Fruit fly (Drosophila melanogaster) whole organism, prepupa: ENCODE results near the gene AANATL7.

Experiments
- Blimp-1 ChIP-seq: fragments of 200-800 bp; sonication (Bioruptor generic); optimal IDR thresholded peaks from 3 replicates; lab custom pipeline; 2017; ENCODE audit warnings: missing biosample characterization, missing genetic modification characterization, mild to moderate bottlenecking, moderate library complexity, missing genetic modification reagents
- CG10631 ChIP-seq: fragments of 200-800 bp; sonication (Bioruptor generic); optimal IDR thresholded peaks from 2 replicates; lab custom pipeline; 2016; ENCODE audit warnings: missing biosample characterization, missing genetic modification characterization
- CG10669 ChIP-seq: fragments of 200-800 bp; sonication (Bioruptor generic); optimal IDR thresholded peaks from 3 replicates; lab custom pipeline; 2018; ENCODE audit warnings: missing biosample characterization, mild to moderate bottlenecking, missing genetic modification characterization, moderate library complexity
- CG11294 ChIP-seq: fragments of 200-800 bp; sonication (Bioruptor generic); IDR thresholded peaks from 2 replicates; pipeline ENCODE4 v1.3.6; 2022; ENCODE audit warnings: missing biosample characterization, missing genetic modification characterization
- CG11762 ChIP-seq: fragments of 200-800 bp; sonication (Bioruptor generic); optimal IDR thresholded peaks from 3 replicates; lab custom pipeline; 2016; ENCODE audit warnings: missing biosample characterization, missing genetic modification characterization; ENCODE audit not compliant: insufficient read depth
- CG11902 ChIP-seq: fragments of 200-800 bp; sonication (Bioruptor generic); optimal IDR thresholded peaks from 3 replicates; lab custom pipeline; 2016; ENCODE audit warnings: missing biosample characterization, missing genetic modification characterization
- CG15336 ChIP-seq: fragments of 200-800 bp; sonication (Bioruptor generic); IDR thresholded peaks from 2 replicates; pipeline ENCODE4 v1.3.6; 2022; ENCODE audit warnings: missing biosample characterization, missing genetic modification characterization
- CG1621 ChIP-seq: fragments of 200-800 bp; sonication (Bioruptor generic); optimal IDR thresholded peaks from 3 replicates; lab custom pipeline; 2018; ENCODE audit warnings: missing biosample characterization, mild to moderate bottlenecking, missing genetic modification characterization
- CG3032 ChIP-seq: fragments of 200-800 bp; optimal IDR thresholded peaks from 2 replicates; lab custom pipeline; 2019; ENCODE audit warnings: missing biosample characterization, mild to moderate bottlenecking, missing genetic modification characterization, moderate library complexity
- CG31627 ChIP-seq: fragments of 200-800 bp; sonication (Bioruptor generic); optimal IDR thresholded peaks from 3 replicates; lab custom pipeline; 2016; ENCODE audit warnings: missing biosample characterization, missing genetic modification characterization
- CG32006 ChIP-seq: fragments of 200-800 bp; sonication (Bioruptor generic); optimal IDR thresholded peaks from 3 replicates; lab custom pipeline; 2017; ENCODE audit warnings: missing biosample characterization, mild to moderate bottlenecking, missing genetic modification characterization
- CG34406 ChIP-seq: fragments of 200-800 bp; sonication (Bioruptor generic); optimal IDR thresholded peaks from 3 replicates; lab custom pipeline; 2016; ENCODE audit warnings: missing biosample characterization, missing genetic modification characterization
- CG3919 ChIP-seq: fragments of 200-800 bp; sonication (Bioruptor generic); optimal IDR thresholded peaks from 3 replicates; lab custom pipeline; 2016; ENCODE audit warnings: missing biosample characterization, missing genetic modification characterization
- CG4318 ChIP-seq: fragments of 200-800 bp; sonication (Bioruptor generic); optimal IDR thresholded peaks from 3 replicates; lab custom pipeline; 2017; ENCODE audit warnings: missing biosample characterization, mild to moderate bottlenecking, missing genetic modification characterization
- CG6163 ChIP-seq: fragments of 200-800 bp; sonication (Bioruptor generic); IDR thresholded peaks from 3 replicates; pipeline ENCODE4 v1.3.6; 2022; ENCODE audit warnings: missing biosample characterization, missing genetic modification characterization
- CG6276 ChIP-seq: fragments of 200-800 bp; sonication (Bioruptor generic); optimal IDR thresholded peaks from 2 replicates; lab custom pipeline; 2017; ENCODE audit warnings: missing biosample characterization, mild to moderate bottlenecking, missing genetic modification characterization
- CG6792 ChIP-seq: fragments of 200-800 bp; sonication (Bioruptor generic); optimal IDR thresholded peaks from 3 replicates; lab custom pipeline; 2016; ENCODE audit warnings: missing biosample characterization, missing genetic modification characterization
- CG6854 ChIP-seq: fragments of 200-800 bp; sonication (Bioruptor generic); optimal IDR thresholded peaks from 2 replicates; lab custom pipeline; 2017; ENCODE audit warnings: missing biosample characterization, mild to moderate bottlenecking, missing genetic modification characterization
- CG7368 ChIP-seq: fragments of 200-800 bp; sonication (Bioruptor generic); optimal IDR thresholded peaks from 3 replicates; lab custom pipeline; 2016; ENCODE audit warnings: missing biosample characterization, missing genetic modification characterization
- CG8119 ChIP-seq: fragments of 200-800 bp; sonication (Bioruptor generic); IDR thresholded peaks from 3 replicates; pipeline ENCODE4 v1.3.6; 2022; ENCODE audit warnings: missing biosample characterization, missing genetic modification characterization
- Eip75B ChIP-seq: fragments of 200-800 bp; sonication (Bioruptor generic); optimal IDR thresholded peaks from 3 replicates; lab custom pipeline; 2016; ENCODE audit warnings: missing biosample characterization, missing genetic modification characterization
- Eip78C ChIP-seq: fragments of 200-800 bp; sonication (Bioruptor generic); peaks from one replicate; lab custom pipeline; 2016; ENCODE audit warnings: missing biosample characterization, missing genetic modification characterization
- Eip93F ChIP-seq: fragments of 200-800 bp; sonication (Bioruptor generic); optimal IDR thresholded peaks from 2 replicates; lab custom pipeline; 2016; ENCODE audit warnings: missing biosample characterization, mild to moderate bottlenecking, missing genetic modification characterization
- Ets21C ChIP-seq: fragments of 200-800 bp; sonication (Bioruptor generic); optimal IDR thresholded peaks from 3 replicates; lab custom pipeline; 2016; ENCODE audit warnings: missing biosample characterization, missing genetic modification characterization
- Ets96B ChIP-seq: fragments of 200-800 bp; optimal IDR thresholded peaks from 2 replicates; lab custom pipeline; 2019; ENCODE audit warnings: missing biosample characterization, mild to moderate bottlenecking, missing genetic modification characterization, moderate library complexity
- Gug ChIP-seq: fragments of 200-800 bp; sonication (Bioruptor generic); IDR thresholded peaks from 2 replicates; pipeline ENCODE4 v1.3.6; 2022; ENCODE audit warnings: missing biosample characterization, missing genetic modification characterization
- Hr38 ChIP-seq: sonication (Bioruptor generic); optimal IDR thresholded peaks from 2 replicates; lab custom pipeline; 2016; ENCODE audit warnings: missing biosample characterization, missing genetic modification characterization
- Hr39 ChIP-seq: fragments of 200-800 bp; sonication (Bioruptor generic); optimal IDR thresholded peaks from 2 replicates; lab custom pipeline; 2016; ENCODE audit warnings: missing biosample characterization, missing genetic modification characterization
- Hr4 ChIP-seq: fragments of 200-800 bp; sonication (Bioruptor generic); optimal IDR thresholded peaks from 3 replicates; lab custom pipeline; 2016; ENCODE audit warnings: missing biosample characterization, missing genetic modification characterization
- Lpt ChIP-seq: fragments of 200-800 bp; sonication (Bioruptor generic); optimal IDR thresholded peaks from 3 replicates; lab custom pipeline; 2016; ENCODE audit warnings: missing biosample characterization, missing genetic modification characterization
- Met ChIP-seq: fragments of 200-800 bp; sonication (Bioruptor generic); optimal IDR thresholded peaks from 3 replicates; lab custom pipeline; 2016; ENCODE audit warnings: missing biosample characterization, missing genetic modification characterization
- OdsH ChIP-seq: fragments of 200-800 bp; sonication (Bioruptor generic); optimal IDR thresholded peaks from 3 replicates; lab custom pipeline; 2016; ENCODE audit warnings: missing biosample characterization, missing genetic modification characterization
- Smox ChIP-seq: fragments of 200-800 bp; sonication (Bioruptor generic); optimal IDR thresholded peaks from 3 replicates; lab custom pipeline; 2016; ENCODE audit warnings: missing biosample characterization, missing genetic modification characterization
- Sox102F ChIP-seq: fragments of 200-800 bp; sonication (Bioruptor generic); optimal IDR thresholded peaks from 2 replicates; lab custom pipeline; 2016; ENCODE audit warnings: missing biosample characterization, mild to moderate bottlenecking, missing genetic modification characterization
- Sox14 ChIP-seq: fragments of 200-800 bp; sonication (Bioruptor generic); optimal IDR thresholded peaks from 3 replicates; lab custom pipeline; 2016; ENCODE audit warnings: missing biosample characterization, missing genetic modification characterization
- Sox15 ChIP-seq: fragments of 200-800 bp; sonication (Bioruptor generic); optimal IDR thresholded peaks from 3 replicates; lab custom pipeline; 2016; ENCODE audit warnings: missing biosample characterization, missing genetic modification characterization
- achi ChIP-seq: fragments of 200-800 bp; sonication (Bioruptor generic); optimal IDR thresholded peaks from 3 replicates; lab custom pipeline; 2016; ENCODE audit warnings: missing biosample characterization, missing genetic modification characterization
- acj6 ChIP-seq: fragments of 200-800 bp; sonication (Bioruptor generic); optimal IDR thresholded peaks from 3 replicates; lab custom pipeline; 2016; ENCODE audit warnings: missing biosample characterization, missing genetic modification characterization
- cyc ChIP-seq: fragments of 200-800 bp; sonication (Bioruptor generic); optimal IDR thresholded peaks from 3 replicates; lab custom pipeline; 2016; ENCODE audit warnings: missing biosample characterization, missing genetic modification characterization
- dsx ChIP-seq: fragments of 200-800 bp; optimal IDR thresholded peaks from 3 replicates; lab custom pipeline; 2019; ENCODE audit warnings: missing biosample characterization, mild to moderate bottlenecking, missing genetic modification characterization, moderate library complexity; ENCODE audit not compliant: poor library complexity, severe bottlenecking
- eg ChIP-seq: fragments of 200-800 bp; sonication (Bioruptor generic); IDR thresholded peaks from 3 replicates; pipeline ENCODE4 v1.3.6; 2022; ENCODE audit warnings: missing biosample characterization, missing genetic modification characterization
- esn ChIP-seq: fragments of 200-800 bp; sonication (Bioruptor generic); optimal IDR thresholded peaks from 2 replicates; lab custom pipeline; 2016; ENCODE audit warnings: missing biosample characterization, mild to moderate bottlenecking, missing genetic modification characterization, moderate library complexity
- fd59A ChIP-seq: fragments of 200-800 bp; sonication (Bioruptor generic); optimal IDR thresholded peaks from 2 replicates; lab custom pipeline; 2017; ENCODE audit warnings: missing biosample characterization, mild to moderate bottlenecking, missing genetic modification characterization, missing genetic modification reagents
- fd85E ChIP-seq: fragments of 200-800 bp; sonication (Bioruptor generic); optimal IDR thresholded peaks from 3 replicates; lab custom pipeline; 2016; ENCODE audit warnings: missing biosample characterization, missing genetic modification characterization
- fkh ChIP-seq: fragments of 200-800 bp; sonication (Bioruptor generic); optimal IDR thresholded peaks from 3 replicates; lab custom pipeline; 2017; ENCODE audit warnings: missing biosample characterization, mild to moderate bottlenecking, missing genetic modification characterization, moderate library complexity
- lz ChIP-seq: fragments of 200-800 bp; sonication (Bioruptor generic); optimal IDR thresholded peaks from 3 replicates; lab custom pipeline; 2016; ENCODE audit warnings: missing biosample characterization, missing genetic modification characterization
- net ChIP-seq: fragments of 200-800 bp; sonication (Bioruptor generic); optimal IDR thresholded peaks from 3 replicates; lab custom pipeline; 2016; ENCODE audit warnings: missing biosample characterization, missing genetic modification characterization
- pdm3 ChIP-seq: fragments of 200-800 bp; sonication (Bioruptor generic); optimal IDR thresholded peaks from 3 replicates; lab custom pipeline; 2016; ENCODE audit warnings: missing biosample characterization, missing genetic modification characterization
- salr ChIP-seq, 2 experiments: fragments of 200-800 bp; sonication (Bioruptor generic); optimal IDR thresholded peaks; 3 replicates each; lab custom pipeline; 2016 to 2018; ENCODE audit warnings: missing biosample characterization in 2 of 2, missing genetic modification characterization in 2 of 2, mild to moderate bottlenecking in 1 of 2
- spab ChIP-seq: fragments of 200-800 bp; sonication (Bioruptor generic); optimal IDR thresholded peaks from 2 replicates; lab custom pipeline; 2017; ENCODE audit warnings: missing biosample characterization, mild to moderate bottlenecking, missing genetic modification characterization, missing genetic modification reagents
- ss ChIP-seq, 2 experiments: fragments of 200-800 bp; sonication (Bioruptor generic); optimal IDR thresholded peaks; 2 replicates in 1 of 2; 3 replicates in 1 of 2; lab custom pipeline; 2017 to 2018; ENCODE audit warnings: mild to moderate bottlenecking in 2 of 2, missing biosample characterization in 2 of 2, missing genetic modification characterization in 2 of 2, moderate library complexity in 1 of 2
- svp ChIP-seq: fragments of 200-800 bp; sonication (Bioruptor generic); peaks from one replicate; lab custom pipeline; 2016; ENCODE audit warnings: missing biosample characterization, missing genetic modification characterization
- topi ChIP-seq: fragments of 200-800 bp; sonication (Bioruptor generic); optimal IDR thresholded peaks from 3 replicates; lab custom pipeline; 2016; ENCODE audit warnings: missing biosample characterization, missing genetic modification characterization

AANATL7 gene

dm6 chrX:2619651-2620050 lies 38.9 kb downstream of the AANATL7 start, which contains the start of the genes Tsp3A and Seipin:
TSS of gene Tsp3A (minus strand) at chrX:2619738.
TSS of gene Seipin (plus strand) at chrX:2619799.
- TF ChIP-seq pdm3 (GFP tag; lab: Kevin White, UChicago) (no peak), Blimp-1 (GFP tag; lab: Kevin White, UChicago) (no peak), CG10669 (GFP tag; lab: Kevin White, UChicago) (peak; percentile 80), CG7368 (GFP tag; lab: Kevin White, UChicago) (no peak), OdsH (peak; percentile 75), CG6854 (peak; percentile 85), CG15336 (GFP tag; lab: Robert Waterston, UW) (peak; percentile 83), fd59A (GFP tag; lab: Kevin White, UChicago) (peak; percentile 45), salr (GFP tag; optimal IDR thresholded peaks at IDR 0.05; lab: Kevin White, UChicago) (peak in 1 of 2 experiments; percentile 70), eg (GFP tag; lab: Robert Waterston, UW) (peak; percentile 95), Hr39 (GFP tag; lab: Kevin White, UChicago) (peak; percentile 81), achi (GFP tag; lab: Kevin White, UChicago) (peak; percentile 74), Gug (GFP tag; lab: Robert Waterston, UW) (peak; percentile 74), ss (GFP tag; optimal IDR thresholded peaks at IDR 0.05; lab: Kevin White, UChicago) (peak; percentile 85 to 88), svp (GFP tag; lab: Kevin White, UChicago) (peak; percentile 98), CG1621 (tag; lab: Kevin White, UChicago) (peak; percentile 82), Sox15 (GFP tag; lab: Kevin White, UChicago) (peak; percentile 60), Met (GFP tag; lab: Kevin White, UChicago) (no peak), Hr4 (GFP tag; lab: Kevin White, UChicago) (no peak), Hr38 (GFP tag; lab: Kevin White, UChicago) (no peak), Lpt (GFP tag; lab: Kevin White, UChicago) (peak; percentile 74), CG10631 (no peak), Ets21C (peak; percentile 71), acj6 (GFP tag; lab: Kevin White, UChicago) (no peak), CG11902 (no peak), CG6163 (GFP tag; lab: Robert Waterston, UW) (peak; percentile 94), CG3032 (peak; percentile 68), CG31627 (GFP tag; lab: Kevin White, UChicago) (peak; percentile 78), CG6792 (GFP tag; lab: Kevin White, UChicago) (peak; percentile 81), spab (GFP tag; lab: Kevin White, UChicago) (peak; percentile 76), topi (GFP tag; lab: Kevin White, UChicago) (peak; percentile 88), CG3919 (GFP tag; lab: Kevin White, UChicago) (peak; percentile 87), Ets96B (tag; lab: Kevin White, UChicago) (peak; percentile 77), CG4318 (no peak), lz (GFP tag; lab: Kevin White, UChicago) (peak; percentile 84), Eip78C (GFP tag; lab: Kevin White, UChicago) (peak; percentile 94), fd85E (peak; percentile 45), cyc (GFP tag; lab: Kevin White, UChicago) (peak; percentile 81), CG11294 (GFP tag; lab: Robert Waterston, UW) (peak; percentile 81), esn (GFP tag; lab: Kevin White, UChicago) (peak; percentile 85), Smox (GFP tag; lab: Kevin White, UChicago) (peak; percentile 82), net (GFP tag; lab: Kevin White, UChicago) (peak; percentile 88), dsx (GFP tag; lab: Kevin White, UChicago) (peak; percentile 72), CG6276 (GFP tag; lab: Kevin White, UChicago) (peak; percentile 91), Eip93F (GFP tag; lab: Kevin White, UChicago) (peak; percentile 57), CG34406 (GFP tag; lab: Kevin White, UChicago) (peak; percentile 73), Eip75B (GFP tag; lab: Kevin White, UChicago) (peak; percentile 82), Sox102F (no peak), Sox14 (GFP tag; lab: Kevin White, UChicago) (peak; percentile 90), CG8119 (peak; percentile 75; the same call in 2 of the 3 replicates), CG32006 (GFP tag; lab: Kevin White, UChicago) (peak; percentile 79), fkh (GFP tag; lab: Kevin White, UChicago) (no peak), CG11762 (GFP tag; lab: Kevin White, UChicago) (peak; percentile 75)
